Worm (Caenorhabditis elegans) whole organism, young adult: Measurements from ENCODE around the gene F53A9.3.

Source experiments
- F10E7.11 ChIP-seq: sonication (generic microtip); optimal IDR thresholded peaks from 2 replicates; lab custom pipeline; 2017; ENCODE audit warnings: mild to moderate bottlenecking, missing genetic modification characterization, moderate library complexity, missing compliant biosample characterization
- F33H1.4 ChIP-seq: fragments of 200-800 bp; sonication (Bioruptor generic); IDR thresholded peaks from 2 replicates; pipeline ENCODE4 v1.3.6; 2022; ENCODE audit warnings: missing genetic modification reagents, missing genetic modification characterization, missing compliant biosample characterization
- F49E8.2 ChIP-seq: sonication (generic microtip); optimal IDR thresholded peaks from 3 replicates; lab custom pipeline; 2017; ENCODE audit warnings: missing genetic modification characterization, mild to moderate bottlenecking, missing compliant biosample characterization, antibody characterized with exemption, moderate library complexity; ENCODE audit not compliant: insufficient read depth
- F52B5.7 ChIP-seq: sonication (generic microtip); optimal IDR thresholded peaks from 2 replicates; lab custom pipeline; 2016; ENCODE audit warnings: mild to moderate bottlenecking, missing genetic modification characterization, missing compliant biosample characterization
- Y53G8AR.9 ChIP-seq: fragments of 200-800 bp; sonication (Bioruptor generic); conservative IDR thresholded peaks from 2 replicates; pipeline ENCODE4 v1.3.6; 2022; ENCODE audit warnings: missing genetic modification reagents, missing genetic modification characterization, missing compliant biosample characterization
- Y79H2A.3 ChIP-seq: fragments of 200-800 bp; sonication (Bioruptor generic); conservative IDR thresholded peaks from 2 replicates; pipeline ENCODE4 v1.3.6; 2022; ENCODE audit warnings: missing genetic modification reagents, missing genetic modification characterization, missing compliant biosample characterization
- akir-1 ChIP-seq: fragments of 200-800 bp; sonication (Bioruptor generic); optimal IDR thresholded peaks from 2 replicates; lab custom pipeline; 2018; ENCODE audit warnings: mild to moderate bottlenecking, missing genetic modification characterization, moderate library complexity, missing compliant biosample characterization
- aptf-2 ChIP-seq: fragments of 200-800 bp; sonication (Bioruptor generic); conservative IDR thresholded peaks from 2 replicates; pipeline ENCODE4 v1.3.6; 2022; ENCODE audit warnings: missing genetic modification reagents, missing genetic modification characterization, missing compliant biosample characterization
- attf-5 ChIP-seq: fragments of 200-800 bp; sonication (Bioruptor generic); optimal IDR thresholded peaks from 2 replicates; lab custom pipeline; 2018; ENCODE audit warnings: mild to moderate bottlenecking, missing genetic modification characterization, missing compliant biosample characterization
- bed-2 ChIP-seq: fragments of 200-800 bp; sonication (Bioruptor generic); IDR thresholded peaks from 2 replicates; pipeline ENCODE4 v1.3.6; 2022; ENCODE audit warnings: missing genetic modification reagents, missing genetic modification characterization, missing compliant biosample characterization
- cebp-1 ChIP-seq, 2 experiments: fragments of 200-800 bp in 1 of 2; sonication (Bioruptor generic) in 1 of 2; sonication (generic microtip) in 1 of 2; IDR thresholded peaks in 1 of 2; optimal IDR thresholded peaks in 1 of 2; 2 replicates each; pipeline versions ENCODE4 v1.3.6 to Lab custom; 2017 to 2022; ENCODE audit warnings: missing compliant biosample characterization in 2 of 2, missing genetic modification characterization in 2 of 2, mild to moderate bottlenecking in 1 of 2, missing genetic modification reagents in 1 of 2, moderate library complexity in 1 of 2
- ceh-40 ChIP-seq: fragments of 200-800 bp; sonication (Bioruptor generic); IDR thresholded peaks from 2 replicates; pipeline ENCODE4 v1.3.6; 2022; ENCODE audit warnings: missing genetic modification characterization, missing compliant biosample characterization
- dpff-1 ChIP-seq: sonication (generic microtip); optimal IDR thresholded peaks from 2 replicates; lab custom pipeline; 2017; ENCODE audit warnings: mild to moderate bottlenecking, missing genetic modification characterization, missing compliant biosample characterization
- hmg-20 ChIP-seq: fragments of 200-800 bp; sonication (Bioruptor generic); IDR thresholded peaks from 2 replicates; pipeline ENCODE4 v1.3.6; 2022; ENCODE audit warnings: missing genetic modification reagents, missing genetic modification characterization, missing compliant biosample characterization
- let-526 ChIP-seq: fragments of 200-800 bp; sonication (Bioruptor generic); IDR thresholded peaks from 2 replicates; pipeline ENCODE4 v1.3.6; 2022; ENCODE audit warnings: missing genetic modification reagents, missing genetic modification characterization, missing compliant biosample characterization
- lin-26 ChIP-seq: fragments of 200-800 bp; sonication (Bioruptor generic); IDR thresholded peaks from 2 replicates; pipeline ENCODE4 v1.3.6; 2022; ENCODE audit warnings: missing genetic modification reagents, missing genetic modification characterization, missing compliant biosample characterization
- lin-40 ChIP-seq: sonication (generic microtip); optimal IDR thresholded peaks from 2 replicates; lab custom pipeline; 2016; ENCODE audit warnings: missing genetic modification characterization, mild to moderate bottlenecking, missing compliant biosample characterization, missing genotype, missing genetic modification reagents
- lin-54 ChIP-seq: fragments of 200-800 bp; sonication (Bioruptor generic); optimal IDR thresholded peaks from 2 replicates; lab custom pipeline; 2018; ENCODE audit warnings: mild to moderate bottlenecking, missing genetic modification characterization, missing compliant biosample characterization
- madf-8 ChIP-seq: fragments of 200-800 bp; sonication (Bioruptor generic); conservative IDR thresholded peaks from 2 replicates; pipeline ENCODE4 v1.3.6; 2022; ENCODE audit warnings: missing genetic modification reagents, missing genetic modification characterization, missing compliant biosample characterization
- nhr-80 ChIP-seq: sonication (generic microtip); optimal IDR thresholded peaks from 2 replicates; lab custom pipeline; 2016; ENCODE audit warnings: missing genetic modification characterization, missing compliant biosample characterization
- nhr-90 ChIP-seq: sonication (generic microtip); optimal IDR thresholded peaks from 2 replicates; lab custom pipeline; 2016; ENCODE audit warnings: missing genotype, mild to moderate bottlenecking, missing genetic modification characterization, missing compliant biosample characterization
- pbrm-1 ChIP-seq: fragments of 200-800 bp; sonication (Bioruptor generic); IDR thresholded peaks from 2 replicates; pipeline ENCODE4 v1.3.6; 2022; ENCODE audit warnings: missing genetic modification reagents, missing genetic modification characterization, missing compliant biosample characterization
- sea-2 ChIP-seq: fragments of 200-800 bp; sonication (Bioruptor generic); IDR thresholded peaks from 2 replicates; pipeline ENCODE4 v1.3.6; 2022; ENCODE audit warnings: missing genetic modification characterization, missing compliant biosample characterization
- snpc-1.1 ChIP-seq: sonication (generic microtip); optimal IDR thresholded peaks from 2 replicates; lab custom pipeline; 2017; ENCODE audit warnings: missing genetic modification characterization, mild to moderate bottlenecking, missing compliant biosample characterization, antibody characterized with exemption, moderate library complexity, missing genotype, missing genetic modification reagents; ENCODE audit not compliant: insufficient read depth
- snpc-3.4 ChIP-seq: sonication (generic microtip); optimal IDR thresholded peaks from 2 replicates; lab custom pipeline; 2017; ENCODE audit warnings: missing genetic modification characterization, mild to moderate bottlenecking, missing compliant biosample characterization, antibody characterized with exemption, moderate library complexity, missing genotype, missing genetic modification reagents
- somi-1 ChIP-seq: fragments of 200-800 bp; sonication (Bioruptor generic); optimal IDR thresholded peaks from 2 replicates; lab custom pipeline; 2018; ENCODE audit warnings: mild to moderate bottlenecking, missing genetic modification characterization, missing compliant biosample characterization
- tbx-9 ChIP-seq: sonication (generic microtip); optimal IDR thresholded peaks from 2 replicates; lab custom pipeline; 2016; ENCODE audit warnings: borderline replicate concordance, missing genetic modification characterization, inconsistent platforms, missing compliant biosample characterization
- unc-62 ChIP-seq: fragments of 150-350 bp; optimal IDR thresholded peaks from 2 replicates; lab custom pipeline; 2014; ENCODE audit warnings: missing biosample characterization, missing genetic modification reagents, missing genetic modification characterization
- zfh-2 ChIP-seq: fragments of 200-800 bp; sonication (Bioruptor generic); conservative IDR thresholded peaks from 2 replicates; pipeline ENCODE4 v1.3.6; 2022; ENCODE audit warnings: missing genetic modification reagents, missing genetic modification characterization, missing compliant biosample characterization
- ztf-25 ChIP-seq: fragments of 200-800 bp; sonication (Bioruptor generic); IDR thresholded peaks from 2 replicates; pipeline ENCODE4 v1.3.6; 2022; ENCODE audit warnings: missing genetic modification reagents, missing genetic modification characterization, missing compliant biosample characterization
- ztf-28 ChIP-seq: fragments of 200-800 bp; sonication (Bioruptor generic); IDR thresholded peaks from 2 replicates; pipeline ENCODE4 v1.3.6; 2022; ENCODE audit warnings: missing genetic modification reagents, missing genetic modification characterization, missing compliant biosample characterization

F53A9.3 gene

ce11 chrX:8704830-8705229 is 3.3 kb upstream of the F53A9.3 start:
- no peak for TF ChIP-seq let-526 (GFP tag; lab: Robert Waterston, UW)
- no peak for TF ChIP-seq lin-54 (GFP tag; lab: Kevin White, UChicago)
- TF ChIP-seq Y53G8AR.9 (GFP tag; lab: Robert Waterston, UW), result no peak
- TF ChIP-seq tbx-9 (tag; lab: Kevin White, UChicago), result no peak
- no peak for TF ChIP-seq aptf-2 (GFP tag; lab: Robert Waterston, UW)
- TF ChIP-seq dpff-1, result no peak
- no peak for TF ChIP-seq bed-2 (GFP tag; lab: Robert Waterston, UW)
- no peak for TF ChIP-seq Y79H2A.3 (GFP tag; lab: Robert Waterston, UW)
- no peak for TF ChIP-seq ztf-28 (GFP tag; lab: Robert Waterston, UW)
- no peak for TF ChIP-seq nhr-80 (tag; lab: Kevin White, UChicago)
- no peak for TF ChIP-seq ztf-25 (GFP tag; lab: Robert Waterston, UW)
- TF ChIP-seq sea-2 (GFP tag; lab: Robert Waterston, UW), result no peak
- TF ChIP-seq nhr-90 (tag; lab: Kevin White, UChicago), result no peak
- no peak for TF ChIP-seq F52B5.7 (tag; lab: Kevin White, UChicago)
- no peak for TF ChIP-seq akir-1
- TF ChIP-seq lin-26 (GFP tag; lab: Robert Waterston, UW), result no peak

ce11 chrX:8709424-8709823 is 1.3 kb downstream of the F53A9.3 start, which contains the start of gene kreg-1:
Gene kreg-1, plus strand, starts transcription at chrX:8709764.
- TF ChIP-seq snpc-3.4 (no peak), F10E7.11 (tag; lab: Kevin White, UChicago) (no peak), lin-40 (tag; lab: Kevin White, UChicago) (no peak), madf-8 (GFP tag; lab: Robert Waterston, UW) (no peak), pbrm-1 (GFP tag; lab: Robert Waterston, UW) (no peak), hmg-20 (GFP tag; lab: Robert Waterston, UW) (no peak), zfh-2 (GFP tag; lab: Robert Waterston, UW) (no peak), somi-1 (GFP tag; lab: Kevin White, UChicago) (no peak), cebp-1 (GFP tag; IDR thresholded peaks at IDR 0.05; lab: Robert Waterston, UW) (no peak), cebp-1 (tag; optimal IDR thresholded peaks at IDR 0.05; lab: Kevin White, UChicago) (no peak), aptf-2 (GFP tag; lab: Robert Waterston, UW) (no peak)

ce11 chrX:8711141-8711645 is 3.0 kb downstream of the F53A9.3 start, which contains the start of gene F53A9.1:
Gene F53A9.1, plus strand, starts transcription at chrX:8711595.
- TF ChIP-seq unc-62 (GFP tag; lab: Kevin White, UChicago), result peak; percentile 72
- TF ChIP-seq F49E8.2, result no peak

- TF ChIP-seq cebp-1 (GFP tag; IDR thresholded peaks at IDR 0.05; lab: Robert Waterston, UW) (no peak), cebp-1 (tag; optimal IDR thresholded peaks at IDR 0.05; lab: Kevin White, UChicago) (peak; percentile 25), nhr-80 (tag; lab: Kevin White, UChicago) (peak; percentile 72), unc-62 (GFP tag; lab: Kevin White, UChicago) (peak; percentile 11), ceh-40 (GFP tag; lab: Robert Waterston, UW) (no peak), attf-5 (no peak)
Observed at ce11 chrX:8712662-8713061, 4.5 kb downstream of the F53A9.3 start.

- TF ChIP-seq unc-62 (GFP tag; lab: Kevin White, UChicago), result no peak
- no peak for TF ChIP-seq F33H1.4 (GFP tag; lab: Robert Waterston, UW)
- peak; percentile 4 for TF ChIP-seq nhr-80 (tag; lab: Kevin White, UChicago)
- TF ChIP-seq snpc-1.1, result no peak
- TF ChIP-seq, all 124 proteins: peak for 1
Observed at ce11 chrX:8713754-8714295, 5.7 kb downstream of the F53A9.3 start, which contains the start of gene F53A9.6. Gene F53A9.6, minus strand, starts transcription at chrX:8713804.
